Fruit fly (Drosophila melanogaster) whole organism, pupa: ENCODE results near the gene Dbp73D.

Experiments used
- CG14655 ChIP-seq: fragments of 200-800 bp; sonication (Bioruptor generic); optimal IDR thresholded peaks from 3 replicates; lab custom pipeline; 2017; ENCODE audit warnings: mild to moderate bottlenecking, missing biosample characterization, missing genetic modification reagents, missing genetic modification characterization
- CG32121 ChIP-seq: fragments of 200-800 bp; sonication (Bioruptor generic); IDR thresholded peaks from 2 replicates; pipeline ENCODE4 v1.3.6; 2022; ENCODE audit warnings: missing biosample characterization, missing genetic modification characterization
- CG4496 ChIP-seq: fragments of 200-800 bp; sonication (Bioruptor generic); IDR thresholded peaks from 3 replicates; pipeline ENCODE4 v1.3.6; 2022; ENCODE audit warnings: missing biosample characterization, missing genetic modification characterization
- CG8159 ChIP-seq: fragments of 200-800 bp; sonication (Bioruptor generic); optimal IDR thresholded peaks from 3 replicates; lab custom pipeline; 2018; ENCODE audit warnings: missing biosample characterization, mild to moderate bottlenecking, missing genetic modification characterization, moderate library complexity
- CG8301 ChIP-seq: fragments of 200-800 bp; sonication (Bioruptor generic); optimal IDR thresholded peaks from 2 replicates; lab custom pipeline; 2018; ENCODE audit warnings: missing biosample characterization, mild to moderate bottlenecking, missing genetic modification characterization
- EcR ChIP-seq: fragments of 200-800 bp; sonication (Bioruptor generic); optimal IDR thresholded peaks from 3 replicates; lab custom pipeline; 2019; ENCODE audit warnings: missing biosample characterization, missing genetic modification characterization, mild to moderate bottlenecking, moderate library complexity, missing genetic modification reagents
- Ets98B ChIP-seq: fragments of 200-800 bp; sonication (Bioruptor generic); IDR thresholded peaks from 2 replicates; pipeline ENCODE4 v1.3.6; 2022; ENCODE audit warnings: missing biosample characterization, missing genetic modification characterization
- Pif1A ChIP-seq: fragments of 200-800 bp; sonication (Bioruptor generic); optimal IDR thresholded peaks from 3 replicates; lab custom pipeline; 2016; ENCODE audit warnings: missing biosample characterization, missing genetic modification characterization
- Pif1B ChIP-seq: fragments of 200-800 bp; sonication (Bioruptor generic); optimal IDR thresholded peaks from 3 replicates; lab custom pipeline; 2016; ENCODE audit warnings: missing biosample characterization, missing genetic modification characterization
- fd96Ca ChIP-seq: fragments of 200-800 bp; sonication (Bioruptor generic); IDR thresholded peaks from 3 replicates; pipeline ENCODE4 v1.3.6; 2022; ENCODE audit warnings: missing biosample characterization, missing genetic modification characterization

DNA sequence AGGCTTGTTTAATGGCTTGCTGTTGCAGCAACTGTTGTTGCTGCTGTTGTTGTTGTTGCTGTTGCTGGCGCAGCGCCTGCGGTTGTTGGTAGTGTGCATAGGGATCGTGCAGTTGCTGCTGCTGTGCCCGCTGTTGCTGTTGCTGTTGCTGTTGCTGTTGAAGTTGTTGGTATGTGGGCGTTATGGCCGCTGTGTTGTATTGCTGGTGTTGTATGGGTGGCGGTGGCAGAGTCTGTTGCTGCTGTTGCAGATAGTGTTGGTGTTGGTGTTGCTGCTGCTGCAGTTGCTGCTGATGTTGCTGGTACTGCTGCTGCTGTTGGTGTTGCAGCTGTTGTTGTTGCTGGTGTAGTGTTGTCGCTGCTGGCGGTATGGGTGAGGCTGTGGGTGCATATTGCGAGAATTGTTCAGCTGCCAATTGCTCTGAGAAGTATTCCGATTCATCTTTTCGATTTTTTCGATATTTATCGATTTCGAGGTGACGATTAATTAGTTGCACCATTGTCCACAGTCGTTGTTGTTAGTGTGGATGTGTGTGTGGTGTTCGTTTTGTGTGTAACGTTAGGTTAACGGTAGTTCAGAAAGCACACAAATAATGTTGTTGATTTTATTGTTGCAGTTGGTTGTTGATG is 51.0 kb downstream of the Dbp73D start:
- TF ChIP-seq Ets98B (GFP tag; lab: Robert Waterston, UW): no peak
- no peak for TF ChIP-seq EcR (GFP tag; lab: Kevin White, UChicago)
- no peak for TF ChIP-seq fd96Ca
- TF ChIP-seq CG8159 (tag; lab: Kevin White, UChicago): no peak
- TF ChIP-seq CG14655: no peak
- TF ChIP-seq CG32121 (GFP tag; lab: Robert Waterston, UW): no peak
- TF ChIP-seq CG8301 (tag; lab: Kevin White, UChicago): no peak
- TF ChIP-seq CG4496 (GFP tag; lab: Robert Waterston, UW): no peak
- no peak for TF ChIP-seq Pif1B
- TF ChIP-seq Pif1A (GFP tag; lab: Kevin White, UChicago): no peak
